Worm (Caenorhabditis elegans): ENCODE results near the gene col-93.

- TF ChIP-seq tbx-7 (tag; optimal IDR thresholded peaks at IDR 0.05), result no peak
- TF ChIP-seq ama-1 (optimal IDR thresholded peaks at IDR 0.05), result no peak
- TF ChIP-seq F13H6.1 (tag; optimal IDR thresholded peaks at IDR 0.05), result no peak
- TF ChIP-seq pag-3 (tag; optimal IDR thresholded peaks at IDR 0.05; ENCODE audit: borderline replicate concordance), result no peak
- no peak for TF ChIP-seq ceh-34 (tag; optimal IDR thresholded peaks at IDR 0.05)
- no peak for TF ChIP-seq dve-1 (tag; optimal IDR thresholded peaks at IDR 0.05)
- no peak for TF ChIP-seq lim-6 (tag; optimal IDR thresholded peaks at IDR 0.05)
- no peak for TF ChIP-seq pat-9 (tag; optimal IDR thresholded peaks at IDR 0.05)
- TF ChIP-seq unc-42 (tag; optimal IDR thresholded peaks at IDR 0.05), result no peak
- no peak for TF ChIP-seq pqm-1 (tag; optimal IDR thresholded peaks at IDR 0.05)
- TF ChIP-seq ceh-18 (tag; optimal IDR thresholded peaks at IDR 0.05), result no peak
- no peak for TF ChIP-seq fkh-10 (GFP tag; optimal IDR thresholded peaks at IDR 0.05)
- TF ChIP-seq nhr-11 (tag; optimal IDR thresholded peaks at IDR 0.05), result no peak
- TF ChIP-seq mec-3 (tag; optimal IDR thresholded peaks at IDR 0.05; ENCODE audit: borderline replicate concordance), result no peak
Measured at ce11 chrIII:11008869-11009268, 23.5 kb upstream of the col-93 start, which contains the start of gene exos-1.
